Fruit fly (Drosophila melanogaster): Measurements from ENCODE around the gene cDIP.

cDIP gene

dm6 chr3R:21180391-21180796 is 19.5 kb upstream of the cDIP start (continued):
- TF ChIP-seq CG7928 (GFP tag; optimal IDR thresholded peaks at IDR 0.05), result no peak
- TF ChIP-seq NfI (GFP tag; optimal IDR thresholded peaks at IDR 0.05), result no peak
- TF ChIP-seq nmo (GFP tag; optimal IDR thresholded peaks at IDR 0.05), result no peak
- no peak for TF ChIP-seq Eip74EF (GFP tag; optimal IDR thresholded peaks at IDR 0.05)
- no peak for TF ChIP-seq Myb (GFP tag; optimal IDR thresholded peaks at IDR 0.05)
- TF ChIP-seq caup (GFP tag; optimal IDR thresholded peaks at IDR 0.05; ENCODE audit: severe bottlenecking), result no peak
- TF ChIP-seq MBD-R2 (GFP tag; IDR thresholded peaks at IDR 0.05), result peak; percentile 20; the same call in 1 of the 2 replicates
- no peak for TF ChIP-seq CG12659 (GFP tag; optimal IDR thresholded peaks at IDR 0.05)
- no peak for TF ChIP-seq pros (GFP tag; optimal IDR thresholded peaks at IDR 0.05)
- TF ChIP-seq CG15011 (GFP tag; optimal IDR thresholded peaks at IDR 0.05), result no peak
- TF ChIP-seq nau (GFP tag; optimal IDR thresholded peaks at IDR 0.05), result peak; percentile 20
- TF ChIP-seq cwo (GFP tag; optimal IDR thresholded peaks at IDR 0.05), result no peak
- TF ChIP-seq CG10462 (GFP tag; optimal IDR thresholded peaks at IDR 0.05), result no peak
- no peak for TF ChIP-seq CG14965 (GFP tag; optimal IDR thresholded peaks at IDR 0.05; ENCODE audit: borderline replicate concordance)
- TF ChIP-seq Asciz (GFP tag; optimal IDR thresholded peaks at IDR 0.05), result no peak
- no peak for TF ChIP-seq CG11398 (GFP tag; optimal IDR thresholded peaks at IDR 0.05)
- no peak for TF ChIP-seq CG8924 (tag; optimal IDR thresholded peaks at IDR 0.05)
- no peak for TF ChIP-seq insv (GFP tag; optimal IDR thresholded peaks at IDR 0.05)
- TF ChIP-seq gcm2 (GFP tag; optimal IDR thresholded peaks at IDR 0.05), result no peak
- no peak for TF ChIP-seq dysf (GFP tag; IDR thresholded peaks at IDR 0.05)
- no peak for TF ChIP-seq Usf (GFP tag; optimal IDR thresholded peaks at IDR 0.05)
- no peak for TF ChIP-seq ase (GFP tag; IDR thresholded peaks at IDR 0.05)
- TF ChIP-seq CG31388 (GFP tag; optimal IDR thresholded peaks at IDR 0.05), result no peak
- no peak for TF ChIP-seq Deaf1 (tag; optimal IDR thresholded peaks at IDR 0.05)
- no peak for TF ChIP-seq Hr78 (GFP tag; optimal IDR thresholded peaks at IDR 0.05)
- TF ChIP-seq CG15601 (tag; optimal IDR thresholded peaks at IDR 0.05), result no peak
- TF ChIP-seq Drgx (GFP tag; IDR thresholded peaks at IDR 0.05), result no peak
- no peak for TF ChIP-seq cato (GFP tag; optimal IDR thresholded peaks at IDR 0.05; ENCODE audit: borderline replicate concordance)
- no peak for TF ChIP-seq CG4707 (GFP tag; optimal IDR thresholded peaks at IDR 0.05)
- TF ChIP-seq Rfx (GFP tag; IDR thresholded peaks at IDR 0.05), result peak; percentile 28
- TF ChIP-seq CG17612 (GFP tag; IDR thresholded peaks at IDR 0.05), result no peak
- peak; percentile 32 for TF ChIP-seq CG2678 (tag; optimal IDR thresholded peaks at IDR 0.05)
- no peak for TF ChIP-seq lab (GFP tag; optimal IDR thresholded peaks at IDR 0.05)
- TF ChIP-seq CG34422 (GFP tag; IDR thresholded peaks at IDR 0.05), result no peak
- no peak for TF ChIP-seq grn (GFP tag; optimal IDR thresholded peaks at IDR 0.05)
- no peak for TF ChIP-seq CG6272 (GFP tag; IDR thresholded peaks at IDR 0.05)
- no peak for TF ChIP-seq nerfin-2 (GFP tag; IDR thresholded peaks at IDR 0.05; ENCODE audit: partially characterized antibody)
- TF ChIP-seq CG13894 (tag; optimal IDR thresholded peaks at IDR 0.05), result no peak
- no peak for TF ChIP-seq Jarid2 (GFP tag; optimal IDR thresholded peaks at IDR 0.05)
- TF ChIP-seq Mes4 (GFP tag; optimal IDR thresholded peaks at IDR 0.05), result no peak
- no peak for TF ChIP-seq Tbp (GFP tag; optimal IDR thresholded peaks at IDR 0.05)
- no peak for TF ChIP-seq so (GFP tag; IDR thresholded peaks at IDR 0.05)
- no peak for TF ChIP-seq CG3838 (GFP tag; optimal IDR thresholded peaks at IDR 0.05)
- no peak for TF ChIP-seq gfzf (GFP tag; optimal IDR thresholded peaks at IDR 0.05)
- no peak for TF ChIP-seq lbe (GFP tag; optimal IDR thresholded peaks at IDR 0.05)
- TF ChIP-seq mirr (GFP tag; optimal IDR thresholded peaks at IDR 0.05), result no peak
- no peak for TF ChIP-seq CG9609 (GFP tag; optimal IDR thresholded peaks at IDR 0.05)
- no peak for TF ChIP-seq Hey (tag; optimal IDR thresholded peaks at IDR 0.05)
- TF ChIP-seq ranshi (GFP tag; IDR thresholded peaks at IDR 0.05), result no peak
- TF ChIP-seq CG18764 (GFP tag; optimal IDR thresholded peaks at IDR 0.05), result no peak
- TF ChIP-seq CG6654 (GFP tag; optimal IDR thresholded peaks at IDR 0.05), result no peak

Data from whole organism, embryonic.